Fruit fly (Drosophila melanogaster) Kc167 (cell line): Measurements from ENCODE around the gene RpS12.

Experiments
- insv ChIP-seq: fragments of >200 bp; optimal IDR thresholded peaks from 3 replicates; lab custom pipeline; 2018; ENCODE audit warnings: missing external identifiers
- psq ChIP-seq: fragments of >200 bp; optimal IDR thresholded peaks from 2 replicates; lab custom pipeline; 2017; ENCODE audit warnings: missing external identifiers
- ttk ChIP-seq: sonication (Bioruptor generic); optimal IDR thresholded peaks from 2 replicates; lab custom pipeline; 2017; ENCODE audit warnings: missing external identifiers

- TF ChIP-seq ttk (lab: Kevin White, UChicago) (no peak), insv (no peak), psq (lab: Kevin White, UChicago) (no peak)
Observed at dm6 chr3L:13015823-13016465, 7.2 kb upstream of the RpS12 start, which contains the start of gene CG11267.
